Worm (Caenorhabditis elegans): ENCODE data around the gene C14B1.12.
A peak's percentile ranks its signal among the peaks of the same experiment; 100 is the strongest.

C14B1.12 gene

DNA sequence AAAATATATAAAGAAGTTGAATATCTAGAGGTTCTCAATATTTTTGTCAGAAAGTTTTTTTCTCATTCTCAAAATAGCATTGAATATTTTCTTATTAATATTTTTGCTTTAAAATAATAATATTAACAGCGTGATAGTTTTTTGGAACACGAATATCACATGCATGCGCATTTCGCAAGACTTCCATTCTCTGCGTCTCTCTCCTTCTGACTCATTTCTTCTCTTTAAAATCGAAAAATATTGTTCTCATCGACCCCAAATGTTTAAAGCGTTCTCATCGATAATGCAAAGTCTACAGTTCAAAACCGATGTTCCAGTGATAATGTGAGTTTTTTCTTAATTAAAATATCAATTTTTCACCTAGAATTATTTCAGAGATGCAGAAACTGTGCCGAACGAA, 21.4 kb downstream of the C14B1.12 start, which contains the start of gene C14B1.3:
C14B1.3 (plus strand) TSS at position 168 of the 400 bp plus-strand sequence.
- peak; percentile 46 for TF ChIP-seq jun-1 (tag; optimal IDR thresholded peaks at IDR 0.05)
- no peak for TF ChIP-seq F10B5.3 (tag; optimal IDR thresholded peaks at IDR 0.05)
- peak; percentile 43 for TF ChIP-seq dpl-1 (GFP tag; optimal IDR thresholded peaks at IDR 0.05)
- TF ChIP-seq hlh-30 (tag; optimal IDR thresholded peaks at IDR 0.05; ENCODE audit: insufficient read depth): peak; percentile 93
- TF ChIP-seq madf-9 (GFP tag; conservative IDR thresholded peaks at IDR 0.05): no peak
- no peak for TF ChIP-seq tag-97 (GFP tag; IDR thresholded peaks at IDR 0.05)
- peak; percentile 47 for TF ChIP-seq dmd-6 (GFP tag; IDR thresholded peaks at IDR 0.05)
- peak; percentile 47 for TF ChIP-seq T20F7.1 (GFP tag; optimal IDR thresholded peaks at IDR 0.05)
- peak in 1 of 2 experiments; percentile 80 for TF ChIP-seq mdl-1 (tag; optimal IDR thresholded peaks at IDR 0.05)
- TF ChIP-seq daf-16 (GFP tag; optimal IDR thresholded peaks at IDR 0.05): no peak
- peak; percentile 11 for TF ChIP-seq daf-16 (tag; optimal IDR thresholded peaks at IDR 0.05)
- TF ChIP-seq lsy-2 (tag; optimal IDR thresholded peaks at IDR 0.05): peak in 1 of 2 experiments; percentile 72
- TF ChIP-seq pha-4 (GFP tag; IDR thresholded peaks at IDR 0.05): no peak
- TF ChIP-seq pha-4 (tag; optimal IDR thresholded peaks at IDR 0.05): peak; percentile 21
- no peak for TF ChIP-seq D1046.2 (GFP tag; IDR thresholded peaks at IDR 0.05)
- TF ChIP-seq aha-1 (tag): peak; percentile 84
- TF ChIP-seq lin-13 (GFP tag; optimal IDR thresholded peaks at IDR 0.05): peak; percentile 2
- TF ChIP-seq ZK546.5 (tag; optimal IDR thresholded peaks at IDR 0.05): no peak
- no peak for TF ChIP-seq unc-130 (GFP tag; optimal IDR thresholded peaks at IDR 0.05)
- TF ChIP-seq ztf-7 (tag; optimal IDR thresholded peaks at IDR 0.05): peak; percentile 3
- TF ChIP-seq ztf-11 (tag; optimal IDR thresholded peaks at IDR 0.05): no peak
- no peak for TF ChIP-seq nhr-11 (tag; optimal IDR thresholded peaks at IDR 0.05)
- TF ChIP-seq spr-3 (GFP tag; optimal IDR thresholded peaks at IDR 0.05): no peak
- TF ChIP-seq F44E2.7 (GFP tag; IDR thresholded peaks at IDR 0.05): no peak
- TF ChIP-seq pqm-1 (tag; optimal IDR thresholded peaks at IDR 0.05): peak; percentile 23
- TF ChIP-seq nhr-28 (tag; optimal IDR thresholded peaks at IDR 0.05): peak; percentile 51
- TF ChIP-seq mes-2 (tag; optimal IDR thresholded peaks at IDR 0.05; ENCODE audit: poor library complexity, severe bottlenecking): peak; percentile 65
- TF ChIP-seq mep-1 (tag; optimal IDR thresholded peaks at IDR 0.05): peak; percentile 65
- TF ChIP-seq lin-38 (GFP tag; IDR thresholded peaks at IDR 0.05): peak; percentile 59
- peak; percentile 35 for TF ChIP-seq hlh-11 (tag; optimal IDR thresholded peaks at IDR 0.05)
- TF ChIP-seq dve-1 (tag; optimal IDR thresholded peaks at IDR 0.05; ENCODE audit: insufficient read depth): peak; percentile 76
- peak; percentile 41 for TF ChIP-seq nhr-77 (tag; optimal IDR thresholded peaks at IDR 0.05)
- TF ChIP-seq sdz-12 (GFP tag; optimal IDR thresholded peaks at IDR 0.05): no peak

DNA sequence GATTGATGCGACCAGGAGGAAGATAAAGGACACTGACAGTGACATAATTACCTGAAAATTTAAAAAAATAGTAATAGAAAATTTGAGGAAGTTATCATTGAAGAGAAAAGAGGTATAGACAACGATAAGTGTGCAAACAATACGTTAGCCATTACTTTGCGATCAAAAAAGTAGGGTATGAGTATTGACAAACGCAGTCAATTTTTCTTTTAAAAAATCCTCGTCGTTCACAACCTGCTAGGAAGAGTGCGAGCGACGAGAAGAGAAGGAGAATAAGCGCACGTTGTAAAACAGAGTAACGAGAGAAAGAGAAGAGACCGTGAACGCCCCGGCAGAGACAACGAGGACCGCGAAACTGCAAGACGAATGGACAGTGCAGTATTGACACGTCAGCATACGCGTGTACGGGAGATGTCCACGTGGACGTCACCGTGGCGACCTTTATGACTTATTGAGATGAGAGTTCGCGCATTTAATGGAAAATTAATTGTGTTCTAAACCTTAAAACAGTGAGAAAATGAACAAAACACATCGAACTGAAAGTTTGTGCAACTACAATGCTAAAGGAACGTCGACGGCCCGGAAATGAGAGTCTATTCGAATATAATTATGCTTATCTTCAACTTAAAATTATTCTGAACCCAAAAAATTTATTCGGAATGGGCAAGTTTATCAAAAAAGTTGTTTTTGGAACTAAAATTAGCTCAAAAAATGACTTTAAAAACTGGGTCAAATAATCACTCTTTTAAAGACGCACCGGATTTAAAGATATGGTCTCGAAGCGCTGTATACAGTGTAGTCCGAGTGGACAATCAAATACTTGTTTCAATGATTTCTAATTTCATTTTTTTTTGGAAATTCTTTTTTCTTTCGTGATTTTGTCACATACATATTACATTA, 23.1 kb downstream of the C14B1.12 start, which contains the start of the genes pdi-1 and C14B1.2:
pdi-1 (minus strand) TSS at position 51 of the 900 bp plus-strand sequence.
C14B1.2 (plus strand) TSS at position 850 of the 900 bp plus-strand sequence.
- TF ChIP-seq mxl-2 (GFP tag; conservative IDR thresholded peaks at IDR 0.05): no peak
- TF ChIP-seq fkh-10 (GFP tag; optimal IDR thresholded peaks at IDR 0.05): no peak
- peak; percentile 71 for TF ChIP-seq hlh-30 (tag; optimal IDR thresholded peaks at IDR 0.05; ENCODE audit: insufficient read depth)
- TF ChIP-seq daf-19 (GFP tag; conservative IDR thresholded peaks at IDR 0.05): no peak
- TF ChIP-seq cey-2 (tag; optimal IDR thresholded peaks at IDR 0.05; ENCODE audit: borderline replicate concordance, insufficient read depth): no peak
- no peak for TF ChIP-seq unc-130 (GFP tag; optimal IDR thresholded peaks at IDR 0.05)
- TF ChIP-seq mes-2 (tag; optimal IDR thresholded peaks at IDR 0.05; ENCODE audit: poor library complexity, severe bottlenecking): peak; percentile 35
- peak; percentile 64 for TF ChIP-seq mep-1 (tag; optimal IDR thresholded peaks at IDR 0.05)
- no peak for TF ChIP-seq Y48G9A.11 (GFP tag; IDR thresholded peaks at IDR 0.05)
- TF ChIP-seq T20F7.1 (GFP tag; optimal IDR thresholded peaks at IDR 0.05): peak; percentile 66
- no peak for TF ChIP-seq nhr-11 (tag; optimal IDR thresholded peaks at IDR 0.05)
- no peak for TF ChIP-seq tag-97 (GFP tag; IDR thresholded peaks at IDR 0.05)
- peak; percentile 82 for TF ChIP-seq hlh-11 (tag; optimal IDR thresholded peaks at IDR 0.05)
- no peak for TF ChIP-seq ceh-62 (tag; optimal IDR thresholded peaks at IDR 0.05)
- peak; percentile 56 for TF ChIP-seq dpl-1 (GFP tag; optimal IDR thresholded peaks at IDR 0.05)
- TF ChIP-seq gei-8 (GFP tag; optimal IDR thresholded peaks at IDR 0.05): no peak
- TF ChIP-seq egl-43 (GFP tag; IDR thresholded peaks at IDR 0.05): peak; percentile 59; the same call in 1 of the 2 replicates
- no peak for TF ChIP-seq sdz-12 (GFP tag; optimal IDR thresholded peaks at IDR 0.05)
- TF ChIP-seq snpc-4 (tag; optimal IDR thresholded peaks at IDR 0.05): no peak
- peak; percentile 35 for TF ChIP-seq nhr-77 (tag; optimal IDR thresholded peaks at IDR 0.05)
- no peak for TF ChIP-seq ztf-7 (tag; optimal IDR thresholded peaks at IDR 0.05)
- TF ChIP-seq daf-16 (GFP tag; optimal IDR thresholded peaks at IDR 0.05): no peak
- peak; percentile 2 for TF ChIP-seq daf-16 (tag; optimal IDR thresholded peaks at IDR 0.05)
- TF ChIP-seq vab-7 (GFP tag; IDR thresholded peaks at IDR 0.05): no peak
- TF ChIP-seq lin-15B (tag; optimal IDR thresholded peaks at IDR 0.05): no peak
- TF ChIP-seq aly-2 (tag; optimal IDR thresholded peaks at IDR 0.05): no peak
- TF ChIP-seq set-16 (GFP tag; IDR thresholded peaks at IDR 0.05): peak; percentile 4; the same call in 1 of the 2 replicates
- no peak for TF ChIP-seq dmd-8 (GFP tag; IDR thresholded peaks at IDR 0.05)
- no peak for TF ChIP-seq aha-1 (tag)

All from whole organism, L4 larva.